Fruit fly (Drosophila melanogaster) whole organism, embryonic: Measurements from ENCODE around the gene vib.
A peak's percentile ranks its signal among the peaks of the same experiment; 100 is the strongest.

Experiments
- Bdp1 ChIP-seq: fragments of 200-800 bp; sonication (Bioruptor generic); optimal IDR thresholded peaks from 3 replicates; lab custom pipeline; 2016; ENCODE audit warnings: missing biosample characterization, missing genetic modification characterization
- C15 ChIP-seq: fragments of 200-800 bp; sonication (Bioruptor generic); IDR thresholded peaks from 3 replicates; pipeline ENCODE4 v1.3.6; 2022; ENCODE audit warnings: missing biosample characterization, missing genetic modification characterization
- CG10147 ChIP-seq: fragments of 200-800 bp; sonication (Bioruptor generic); optimal IDR thresholded peaks from 2 replicates; lab custom pipeline; 2019; ENCODE audit warnings: missing biosample characterization, mild to moderate bottlenecking, missing genetic modification characterization, moderate library complexity
- CG10431 ChIP-seq: fragments of 200-800 bp; sonication (Bioruptor generic); optimal IDR thresholded peaks from 3 replicates; lab custom pipeline; 2018; ENCODE audit warnings: missing biosample characterization, mild to moderate bottlenecking, missing genetic modification characterization
- CG13296 ChIP-seq: fragments of 200-800 bp; sonication (Bioruptor generic); optimal IDR thresholded peaks from 3 replicates; lab custom pipeline; 2018; ENCODE audit warnings: missing biosample characterization, mild to moderate bottlenecking, missing genetic modification characterization
- CG13894 ChIP-seq: fragments of 200-800 bp; sonication (Bioruptor generic); optimal IDR thresholded peaks from 3 replicates; lab custom pipeline; 2018; ENCODE audit warnings: missing biosample characterization, mild to moderate bottlenecking, missing genetic modification characterization, moderate library complexity
- CG16815 ChIP-seq: fragments of 200-800 bp; sonication (Bioruptor generic); optimal IDR thresholded peaks from 3 replicates; lab custom pipeline; 2017; ENCODE audit warnings: missing biosample characterization, mild to moderate bottlenecking, missing genetic modification characterization
- CG31365 ChIP-seq: fragments of 200-800 bp; sonication (Bioruptor generic); optimal IDR thresholded peaks from 2 replicates; lab custom pipeline; 2018; ENCODE audit warnings: missing biosample characterization, mild to moderate bottlenecking, missing genetic modification characterization
- CG3281 ChIP-seq: fragments of 200-800 bp; sonication (Bioruptor generic); optimal IDR thresholded peaks from 3 replicates; lab custom pipeline; 2017; ENCODE audit warnings: missing biosample characterization, mild to moderate bottlenecking, missing genetic modification characterization
- CG4282 ChIP-seq: fragments of 200-800 bp; sonication (Bioruptor generic); optimal IDR thresholded peaks from 2 replicates; lab custom pipeline; 2016; ENCODE audit warnings: missing biosample characterization, missing genetic modification characterization
- CG4360 ChIP-seq: fragments of 200-800 bp; sonication (Bioruptor generic); IDR thresholded peaks from 2 replicates; pipeline ENCODE4 v1.3.6; 2022; ENCODE audit warnings: missing biosample characterization, missing genetic modification characterization
- CG7786 ChIP-seq: fragments of 200-800 bp; sonication (Bioruptor generic); optimal IDR thresholded peaks from 2 replicates; lab custom pipeline; 2016; ENCODE audit warnings: missing biosample characterization, missing genetic modification characterization
- CG8281 ChIP-seq: fragments of 200-800 bp; sonication (Bioruptor generic); optimal IDR thresholded peaks from 2 replicates; lab custom pipeline; 2018; ENCODE audit warnings: missing biosample characterization, mild to moderate bottlenecking, missing genetic modification characterization, moderate library complexity
- Camta ChIP-seq: fragments of 200-800 bp; sonication (Bioruptor generic); optimal IDR thresholded peaks from 2 replicates; lab custom pipeline; 2016; ENCODE audit warnings: missing biosample characterization, missing genetic modification characterization
- Dfd ChIP-seq, 2 experiments: fragments of >200 bp; optimal IDR thresholded peaks; 2 replicates each; lab custom pipeline; 2017; ENCODE audit warnings: missing biosample characterization in 2 of 2, missing genetic modification characterization in 2 of 2
- Drgx ChIP-seq: fragments of 200-800 bp; sonication (Bioruptor generic); IDR thresholded peaks from 2 replicates; pipeline ENCODE4 v1.3.6; 2022; ENCODE audit warnings: missing biosample characterization, missing genetic modification characterization
- H2.0 ChIP-seq: fragments of 200-800 bp; sonication (Bioruptor generic); IDR thresholded peaks from 2 replicates; pipeline ENCODE4 v1.3.6; 2022; ENCODE audit warnings: missing biosample characterization, missing genetic modification characterization
- HmgZ ChIP-seq: fragments of 200-800 bp; sonication (Bioruptor generic); optimal IDR thresholded peaks from 2 replicates; lab custom pipeline; 2018; ENCODE audit warnings: missing biosample characterization, mild to moderate bottlenecking, missing genetic modification characterization
- MESR4 ChIP-seq: fragments of 200-800 bp; sonication (Bioruptor generic); optimal IDR thresholded peaks from 2 replicates; lab custom pipeline; 2018; ENCODE audit warnings: missing biosample characterization, mild to moderate bottlenecking, missing genetic modification characterization, moderate library complexity
- Mrtf ChIP-seq: fragments of 200-800 bp; sonication (Bioruptor generic); IDR thresholded peaks from 3 replicates; pipeline ENCODE4 v1.3.6; 2022; ENCODE audit warnings: missing biosample characterization, missing genetic modification characterization
- NfI ChIP-seq: fragments of 200-800 bp; sonication (Bioruptor generic); optimal IDR thresholded peaks from 3 replicates; lab custom pipeline; 2018; ENCODE audit warnings: missing biosample characterization, mild to moderate bottlenecking, missing genetic modification characterization, moderate library complexity
- Oli ChIP-seq: fragments of 200-800 bp; sonication (Bioruptor generic); optimal IDR thresholded peaks from 2 replicates; lab custom pipeline; 2018; ENCODE audit warnings: missing biosample characterization, mild to moderate bottlenecking, missing genetic modification characterization, moderate library complexity
- PHDP ChIP-seq: fragments of 200-800 bp; sonication (Bioruptor generic); optimal IDR thresholded peaks from 3 replicates; lab custom pipeline; 2018; ENCODE audit warnings: missing biosample characterization, mild to moderate bottlenecking, missing genetic modification characterization, moderate library complexity
- Stat92E ChIP-seq, 3 experiments: fragments of >200 bp in 2 of 3; fragments of 200-800 bp in 1 of 3; sonication (Bioruptor generic) in 1 of 3; optimal IDR thresholded peaks; 2 replicates each; lab custom pipeline; 2017 to 2019; ENCODE audit warnings: missing biosample characterization in 3 of 3, missing genetic modification characterization in 3 of 3, mild to moderate bottlenecking in 1 of 3, moderate library complexity in 1 of 3
- ac ChIP-seq: fragments of 200-800 bp; sonication (Bioruptor generic); optimal IDR thresholded peaks from 3 replicates; lab custom pipeline; 2017; ENCODE audit warnings: missing biosample characterization, mild to moderate bottlenecking, missing genetic modification characterization
- ap ChIP-seq: fragments of 200-800 bp; sonication (Bioruptor generic); IDR thresholded peaks from 2 replicates; pipeline ENCODE4 v1.3.6; 2022; ENCODE audit warnings: missing biosample characterization, missing genetic modification characterization
- bsh ChIP-seq, 2 experiments: fragments of 200-800 bp; sonication (Bioruptor generic); optimal IDR thresholded peaks; 2 replicates each; lab custom pipeline; 2017 to 2018; ENCODE audit warnings: mild to moderate bottlenecking in 2 of 2, missing biosample characterization in 2 of 2, missing genetic modification characterization in 2 of 2, moderate library complexity in 1 of 2
- cas ChIP-seq: fragments of 200-800 bp; sonication (Bioruptor generic); IDR thresholded peaks from 2 replicates; pipeline ENCODE4 v1.3.6; 2022; ENCODE audit warnings: missing biosample characterization, missing genetic modification characterization
- chinmo ChIP-seq: fragments of 200-800 bp; sonication (Bioruptor generic); IDR thresholded peaks from 4 replicates; pipeline ENCODE4 v1.3.6; 2022; ENCODE audit warnings: missing biosample characterization, missing genetic modification characterization; ENCODE audit not compliant: partially characterized antibody
- corto ChIP-seq: fragments of 200-800 bp; sonication (Bioruptor generic); optimal IDR thresholded peaks from 2 replicates; lab custom pipeline; 2016; ENCODE audit warnings: missing biosample characterization, mild to moderate bottlenecking, missing genetic modification characterization, moderate library complexity
- crol ChIP-seq: fragments of 200-800 bp; sonication (Bioruptor generic); IDR thresholded peaks from 2 replicates; pipeline ENCODE4 v1.3.6; 2022; ENCODE audit warnings: missing biosample characterization, missing genetic modification characterization
- dmrt99B ChIP-seq: fragments of 200-800 bp; sonication (Bioruptor generic); optimal IDR thresholded peaks from 2 replicates; lab custom pipeline; 2018; ENCODE audit warnings: missing biosample characterization, mild to moderate bottlenecking, missing genetic modification characterization, moderate library complexity
- dpn ChIP-seq, 2 experiments: fragments of 200-800 bp; sonication (Bioruptor generic); optimal IDR thresholded peaks; 3 replicates each; lab custom pipeline; 2016; ENCODE audit warnings: missing biosample characterization in 2 of 2, missing genetic modification characterization in 2 of 2
- eve ChIP-seq, 2 experiments: fragments of >200 bp; optimal IDR thresholded peaks; 2 replicates each; lab custom pipeline; 2017; ENCODE audit warnings: missing biosample characterization in 2 of 2, missing genetic modification characterization in 2 of 2
- fru ChIP-seq: fragments of >200 bp; optimal IDR thresholded peaks from 2 replicates; lab custom pipeline; 2017
- gce ChIP-seq: fragments of 200-800 bp; sonication (Bioruptor generic); IDR thresholded peaks from 3 replicates; pipeline ENCODE4 v1.3.6; 2022; ENCODE audit warnings: missing biosample characterization, missing genetic modification characterization
- hkb ChIP-seq, 2 experiments: fragments of 200-800 bp in 1 of 2; fragments of >200 bp in 1 of 2; sonication (Bioruptor generic) in 1 of 2; IDR thresholded peaks in 1 of 2; optimal IDR thresholded peaks in 1 of 2; 2 replicates each; pipeline versions ENCODE4 v1.3.6 to Lab custom; 2017 to 2022; ENCODE audit warnings: missing biosample characterization in 1 of 2, missing genetic modification characterization in 1 of 2
- klu ChIP-seq: fragments of 200-800 bp; sonication (Bioruptor generic); IDR thresholded peaks from 2 replicates; pipeline ENCODE4 v1.3.6; 2022; ENCODE audit warnings: missing biosample characterization, missing genetic modification characterization
- pb ChIP-seq: fragments of 200-800 bp; sonication (Bioruptor generic); optimal IDR thresholded peaks from 3 replicates; lab custom pipeline; 2016; ENCODE audit warnings: missing biosample characterization, missing genetic modification characterization
- so ChIP-seq: fragments of 200-800 bp; sonication (Bioruptor generic); IDR thresholded peaks from 3 replicates; pipeline ENCODE4 v1.3.6; 2022; ENCODE audit warnings: missing biosample characterization, missing genetic modification characterization
- ssp ChIP-seq: fragments of 200-800 bp; sonication (Bioruptor generic); IDR thresholded peaks from 2 replicates; pipeline ENCODE4 v1.3.6; 2022; ENCODE audit warnings: missing biosample characterization, missing genetic modification characterization
- vfl ChIP-seq: fragments of 200-800 bp; sonication (Bioruptor generic); optimal IDR thresholded peaks from 2 replicates; lab custom pipeline; 2016; ENCODE audit warnings: missing biosample characterization, missing genetic modification characterization
- vnd ChIP-seq: fragments of 200-800 bp; sonication (Bioruptor generic); IDR thresholded peaks from 3 replicates; pipeline ENCODE4 v1.3.6; 2022; ENCODE audit warnings: missing biosample characterization, missing genetic modification characterization; ENCODE audit not compliant: partially characterized antibody
- yki ChIP-seq: fragments of >200 bp; optimal IDR thresholded peaks from 3 replicates; lab custom pipeline; 2018

vib gene

dm6 chr3R:19226137-19226873 is at the start of gene vib (continued):
- TF ChIP-seq CG7786 (no peak), MESR4 (GFP tag; lab: Kevin White, UChicago) (peak; percentile 71), eve (GFP tag; optimal IDR thresholded peaks at IDR 0.05; lab: Kevin White, UChicago) (no peak), HmgZ (peak; percentile 69), klu (no peak), Oli (tag; lab: Kevin White, UChicago) (peak; percentile 33), corto (GFP tag; lab: Kevin White, UChicago) (no peak), CG10147 (GFP tag; lab: Kevin White, UChicago) (peak; percentile 35), hkb (optimal IDR thresholded peaks at IDR 0.05; lab: Kevin White, UChicago) (no peak), hkb (GFP tag; IDR thresholded peaks at IDR 0.05; lab: Robert Waterston, UW) (peak; percentile 68), vfl (GFP tag; lab: Kevin White, UChicago) (no peak), C15 (GFP tag; lab: Robert Waterston, UW) (no peak), vnd (peak; percentile 90), dpn (GFP tag; optimal IDR thresholded peaks at IDR 0.05; lab: Kevin White, UChicago) (peak; percentile 1 to 61), dmrt99B (tag; lab: Kevin White, UChicago) (no peak), yki (no peak), bsh (GFP tag; optimal IDR thresholded peaks at IDR 0.05; lab: Kevin White, UChicago) (peak in 1 of 2 experiments; percentile 61), CG4282 (no peak), CG3281 (peak; percentile 42), CG8281 (tag; lab: Kevin White, UChicago) (no peak), cas (GFP tag; lab: Robert Waterston, UW) (peak; percentile 57; the same call in 1 of the 2 replicates), Stat92E (GFP tag; optimal IDR thresholded peaks at IDR 0.05; lab: Kevin White, UChicago) (no peak), PHDP (tag; lab: Kevin White, UChicago) (peak; percentile 57), NfI (peak; percentile 60), chinmo (GFP tag; lab: Robert Waterston, UW) (peak; percentile 91), CG4360 (peak; percentile 29; the same call in 1 of the 2 replicates), H2.0 (GFP tag; lab: Robert Waterston, UW) (peak; percentile 38; the same call in 1 of the 2 replicates), Dfd (GFP tag; optimal IDR thresholded peaks at IDR 0.05; lab: Kevin White, UChicago) (no peak), ssp (GFP tag; lab: Robert Waterston, UW) (peak; percentile 56), CG13296 (GFP tag; lab: Kevin White, UChicago) (no peak), gce (GFP tag; lab: Robert Waterston, UW) (peak; percentile 68; the same call in 1 of the 3 replicates), CG10431 (no peak), Mrtf (no peak), Camta (GFP tag; lab: Kevin White, UChicago) (no peak), CG31365 (no peak), pb (no peak), ap (peak; percentile 28; the same call in 1 of the 2 replicates), Drgx (GFP tag; lab: Robert Waterston, UW) (peak; percentile 40; the same call in 1 of the 2 replicates), ac (GFP tag; lab: Kevin White, UChicago) (no peak), so (GFP tag; lab: Robert Waterston, UW) (0 out of 3 replicates have a peak, but pooled peaks have one; percentile 14)

- peak; percentile 51 for TF ChIP-seq CG13894 (tag; lab: Kevin White, UChicago)
- TF ChIP-seq chinmo (GFP tag; lab: Robert Waterston, UW): 0 out of 4 replicates have a peak, but pooled peaks have one; percentile 10
- TF ChIP-seq CG16815 (GFP tag; lab: Kevin White, UChicago): no peak
- TF ChIP-seq crol: peak; percentile 42
- no peak for TF ChIP-seq fru (lab: Kevin White, UChicago)
- TF ChIP-seq Bdp1 (GFP tag; lab: Kevin White, UChicago): no peak
Observed at dm6 chr3R:19276135-19276534, 49.7 kb upstream of the vib start.
